Worm (Caenorhabditis elegans) whole organism, mixed stage, embryonic: ENCODE results near the gene C16C8.26.
"Not testable (repeated sequence)": the region's sequence is repeated elsewhere in the genome, so short reads cannot be mapped to it uniquely, and the experiment has no call there.

Source experiments
- M03D4.4 ChIP-seq: sonication (generic microtip); optimal IDR thresholded peaks from 2 replicates; lab custom pipeline; 2017; ENCODE audit warnings: mild to moderate bottlenecking, missing genetic modification characterization, missing compliant biosample characterization
- bed-3 ChIP-seq: fragments of 200-800 bp; sonication (Bioruptor generic); optimal IDR thresholded peaks from 3 replicates; lab custom pipeline; 2018; ENCODE audit warnings: mild to moderate bottlenecking, missing genetic modification characterization, moderate library complexity, missing compliant biosample characterization
- ceh-43 ChIP-seq: fragments of 200-800 bp; sonication (Bioruptor generic); optimal IDR thresholded peaks from 2 replicates; lab custom pipeline; 2018; ENCODE audit warnings: mild to moderate bottlenecking, missing genetic modification characterization, moderate library complexity, missing compliant biosample characterization
- ceh-83 ChIP-seq: fragments of 200-800 bp; sonication (Bioruptor generic); optimal IDR thresholded peaks from 2 replicates; lab custom pipeline; 2018; ENCODE audit warnings: mild to moderate bottlenecking, missing genetic modification characterization, missing compliant biosample characterization
- ces-1 ChIP-seq: fragments of 150-350 bp; optimal IDR thresholded peaks from 2 replicates; lab custom pipeline; 2014; ENCODE audit warnings: missing biosample characterization, missing genetic modification reagents, missing genetic modification characterization
- cnd-1 ChIP-seq: fragments of 200-800 bp; sonication (Bioruptor generic); optimal IDR thresholded peaks from 2 replicates; lab custom pipeline; 2018; ENCODE audit warnings: mild to moderate bottlenecking, missing genetic modification characterization, missing compliant biosample characterization
- drap-1 ChIP-seq: fragments of 200-800 bp; sonication (Bioruptor generic); optimal IDR thresholded peaks from 3 replicates; lab custom pipeline; 2018; ENCODE audit warnings: mild to moderate bottlenecking, missing genetic modification characterization, missing compliant biosample characterization
- elt-1 ChIP-seq: sonication (generic microtip); optimal IDR thresholded peaks from 2 replicates; lab custom pipeline; 2017; ENCODE audit warnings: missing genetic modification characterization, mild to moderate bottlenecking, missing compliant biosample characterization, antibody characterized with exemption, moderate library complexity, borderline replicate concordance; ENCODE audit not compliant: insufficient read depth
- elt-3 ChIP-seq: fragments of 150-350 bp; optimal IDR thresholded peaks from 2 replicates; lab custom pipeline; 2014; ENCODE audit warnings: missing biosample characterization, missing genetic modification characterization
- flh-1 ChIP-seq: fragments of 200-800 bp; sonication (Bioruptor generic); optimal IDR thresholded peaks from 2 replicates; lab custom pipeline; 2018; ENCODE audit warnings: mild to moderate bottlenecking, missing genetic modification characterization, moderate library complexity, missing compliant biosample characterization
- hlh-1 ChIP-seq: fragments of 150-350 bp; optimal IDR thresholded peaks from 2 replicates; lab custom pipeline; 2014; ENCODE audit warnings: missing biosample characterization, missing genetic modification reagents, missing genetic modification characterization
- lin-13 ChIP-seq: fragments of 150-350 bp; optimal IDR thresholded peaks from 2 replicates; lab custom pipeline; 2014; ENCODE audit warnings: missing biosample characterization, missing genetic modification characterization
- lin-32 ChIP-seq: fragments of 200-800 bp; sonication (Bioruptor generic); optimal IDR thresholded peaks from 2 replicates; lab custom pipeline; 2018; ENCODE audit warnings: mild to moderate bottlenecking, missing genetic modification characterization, missing compliant biosample characterization
- lsy-2 ChIP-seq: fragments of 150-350 bp; optimal IDR thresholded peaks from 2 replicates; lab custom pipeline; 2014; ENCODE audit warnings: missing biosample characterization, missing genetic modification characterization
- mab-5 ChIP-seq: fragments of 150-350 bp; optimal IDR thresholded peaks from 2 replicates; lab custom pipeline; 2014; ENCODE audit warnings: missing biosample characterization, missing genetic modification characterization
- mep-1 ChIP-seq: fragments of 150-350 bp; optimal IDR thresholded peaks from 2 replicates; lab custom pipeline; 2017; ENCODE audit warnings: missing biosample characterization, missing genetic modification reagents, missing genetic modification characterization, inconsistent platforms
- mls-2 ChIP-seq: sonication (generic microtip); optimal IDR thresholded peaks from 2 replicates; lab custom pipeline; 2016; ENCODE audit warnings: mild to moderate bottlenecking, missing genetic modification characterization, moderate library complexity, missing compliant biosample characterization
- nhr-12 ChIP-seq: fragments of 150-350 bp; optimal IDR thresholded peaks from 2 replicates; lab custom pipeline; 2014; ENCODE audit warnings: missing biosample characterization, missing genetic modification characterization
- nhr-2 ChIP-seq: fragments of 150-350 bp; optimal IDR thresholded peaks from 2 replicates; lab custom pipeline; 2014; ENCODE audit warnings: missing biosample characterization, missing genetic modification characterization
- nhr-28 ChIP-seq: fragments of 150-350 bp; optimal IDR thresholded peaks from 2 replicates; lab custom pipeline; 2014; ENCODE audit warnings: missing biosample characterization, missing genetic modification characterization
- nhr-76 ChIP-seq: sonication (generic microtip); optimal IDR thresholded peaks from 2 replicates; lab custom pipeline; 2017; ENCODE audit warnings: missing biosample characterization, missing genetic modification characterization
- sem-2 ChIP-seq: fragments of 200-800 bp; sonication (Bioruptor generic); optimal IDR thresholded peaks from 2 replicates; lab custom pipeline; 2018; ENCODE audit warnings: mild to moderate bottlenecking, missing genetic modification characterization, missing compliant biosample characterization
- snpc-4 ChIP-seq: fragments of 150-350 bp; optimal IDR thresholded peaks from 2 replicates; lab custom pipeline; 2014; ENCODE audit warnings: missing biosample characterization, missing genetic modification characterization
- sptf-1 ChIP-seq: sonication (generic microtip); optimal IDR thresholded peaks from 2 replicates; lab custom pipeline; 2017; ENCODE audit warnings: mild to moderate bottlenecking, missing genetic modification characterization, moderate library complexity, missing compliant biosample characterization
- tbx-8 ChIP-seq: fragments of 200-800 bp; sonication (Bioruptor generic); optimal IDR thresholded peaks from 2 replicates; lab custom pipeline; 2018; ENCODE audit warnings: mild to moderate bottlenecking, missing genetic modification characterization, moderate library complexity, missing compliant biosample characterization
- unc-120 ChIP-seq: sonication (generic microtip); optimal IDR thresholded peaks from 2 replicates; lab custom pipeline; 2017; ENCODE audit warnings: missing genetic modification characterization, missing compliant biosample characterization; ENCODE audit not compliant: poor library complexity, severe bottlenecking
- unc-39 ChIP-seq: fragments of 150-350 bp; optimal IDR thresholded peaks from 2 replicates; lab custom pipeline; 2014; ENCODE audit warnings: missing biosample characterization, missing genetic modification characterization
- ztf-11 ChIP-seq: fragments of 150-350 bp; optimal IDR thresholded peaks from 2 replicates; lab custom pipeline; 2014; ENCODE audit warnings: missing biosample characterization, missing genetic modification characterization

C16C8.26 gene

ce11 chrII:3449514-3449913 is 8.6 kb downstream of the C16C8.26 start, which contains the start of gene C16C8.14:
TSS of gene C16C8.14 (plus strand) at chrII:3449814.
- TF ChIP-seq mab-5; lin-13 (tag; lab: Kevin White, UChicago); ceh-43: not testable (repeated sequence)

- TF ChIP-seq lin-13 (tag; lab: Kevin White, UChicago) (no peak), drap-1 (GFP tag; lab: Kevin White, UChicago) (no peak), elt-1 (tag; lab: Kevin White, UChicago) (no peak), elt-3 (tag; lab: Kevin White, UChicago) (no peak), sem-2 (GFP tag; lab: Kevin White, UChicago) (no peak), bed-3 (no peak), flh-1 (no peak), mab-5 (no peak), ztf-11 (tag; lab: Kevin White, UChicago) (no peak), nhr-2 (tag; lab: Kevin White, UChicago) (no peak), ceh-83 (GFP tag; lab: Kevin White, UChicago) (no peak), unc-39 (tag; lab: Kevin White, UChicago) (no peak), snpc-4 (tag; lab: Kevin White, UChicago) (no peak), cnd-1 (tag; lab: Kevin White, UChicago) (no peak), nhr-28 (tag; lab: Kevin White, UChicago) (no peak)
These were observed 9.3 kb downstream of the C16C8.26 start, which contains the start of gene C16C8.25 for ce11 chrII:3448776-3449280. TSS of gene C16C8.25 (plus strand) at chrII:3449230.

ce11 chrII:3447906-3448305 is 10.2 kb downstream of the C16C8.26 start, which contains the start of gene C16C8.21:
TSS of gene C16C8.21 (plus strand) at chrII:3448206.
- TF ChIP-seq unc-120 (tag; lab: Kevin White, UChicago) (no peak), ceh-43 (no peak), sem-2 (GFP tag; lab: Kevin White, UChicago) (no peak), bed-3 (no peak), nhr-12 (no peak), snpc-4 (tag; lab: Kevin White, UChicago) (no peak), cnd-1 (tag; lab: Kevin White, UChicago) (no peak), elt-1 (tag; lab: Kevin White, UChicago) (no peak), lsy-2 (tag; lab: Kevin White, UChicago) (no peak)

ce11 chrII:3446647-3447046 is 11.5 kb downstream of the C16C8.26 start, which contains the start of the genes C16C8.20 and gldi-6:
TSS of gene C16C8.20 (plus strand) at chrII:3446947.
TSS of gene gldi-6 (plus strand) at chrII:3446947.
- TF ChIP-seq lin-32 (GFP tag; lab: Kevin White, UChicago) (no peak), unc-39 (tag; lab: Kevin White, UChicago) (no peak), lin-13 (tag; lab: Kevin White, UChicago) (no peak), ztf-11 (tag; lab: Kevin White, UChicago) (no peak), nhr-12 (no peak), bed-3 (no peak), nhr-2 (tag; lab: Kevin White, UChicago) (no peak)

ce11 chrII:3445285-3445806 is 12.8 kb downstream of the C16C8.26 start, which contains the start of the genes C16C8.5 and C16C8.16:
TSS of gene C16C8.5 (minus strand) at chrII:3445385.
TSS of gene C16C8.16 (plus strand) at chrII:3445756.
- no peak for TF ChIP-seq lsy-2 (tag; lab: Kevin White, UChicago)
- no peak for TF ChIP-seq ceh-83 (GFP tag; lab: Kevin White, UChicago)
- TF ChIP-seq elt-1 (tag; lab: Kevin White, UChicago): no peak
- TF ChIP-seq nhr-28 (tag; lab: Kevin White, UChicago): no peak
- no peak for TF ChIP-seq nhr-2 (tag; lab: Kevin White, UChicago)
- TF ChIP-seq mep-1 (tag; lab: Kevin White, UChicago): no peak
- TF ChIP-seq ces-1: no peak
- no peak for TF ChIP-seq hlh-1 (tag; lab: Kevin White, UChicago)
- no peak for TF ChIP-seq snpc-4 (tag; lab: Kevin White, UChicago)
- no peak for TF ChIP-seq M03D4.4 (tag; lab: Kevin White, UChicago)
- no peak for TF ChIP-seq tbx-8 (GFP tag; lab: Kevin White, UChicago)
- TF ChIP-seq sem-2 (GFP tag; lab: Kevin White, UChicago): no peak
- TF ChIP-seq sptf-1 (tag; lab: Kevin White, UChicago): no peak
- TF ChIP-seq mls-2 (tag; lab: Kevin White, UChicago): no peak
- no peak for TF ChIP-seq nhr-76
